Worm (Caenorhabditis elegans): Measurements from ENCODE around the gene T05A10.6.

DNA sequence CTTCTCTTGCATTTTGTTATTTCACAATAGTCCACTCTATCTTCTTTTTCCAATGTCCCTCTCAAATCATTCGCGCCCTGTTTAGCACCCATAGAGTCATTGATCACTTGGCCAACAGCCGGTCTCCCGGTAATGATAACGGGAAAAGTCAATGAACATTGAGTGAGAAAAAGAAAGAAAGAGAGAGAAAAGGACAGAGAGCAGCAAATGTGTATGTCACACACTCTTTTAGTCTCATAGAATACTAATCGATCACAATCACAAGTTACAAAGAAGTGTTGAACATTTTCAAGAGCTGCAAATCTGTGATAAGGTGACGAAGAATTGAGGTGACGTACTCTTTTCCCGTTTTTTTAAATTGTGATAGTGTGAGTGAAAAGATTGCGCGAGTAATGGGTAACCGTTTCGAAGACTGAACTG lies 22.4 kb downstream of the T05A10.6 start:
- TF ChIP-seq lin-39 (tag; optimal IDR thresholded peaks at IDR 0.05) (peak; percentile 65), tbx-2 (tag; optimal IDR thresholded peaks at IDR 0.05) (no peak), egl-27 (tag; optimal IDR thresholded peaks at IDR 0.05) (peak; percentile 75), jun-1 (tag; optimal IDR thresholded peaks at IDR 0.05) (peak; percentile 78), fos-1 (tag; optimal IDR thresholded peaks at IDR 0.05) (no peak), nhr-25 (tag; optimal IDR thresholded peaks at IDR 0.05) (peak; percentile 50), R02D3.7 (tag; optimal IDR thresholded peaks at IDR 0.05) (peak; percentile 40), ztf-11 (tag; optimal IDR thresholded peaks at IDR 0.05) (no peak), ama-1 (optimal IDR thresholded peaks at IDR 0.05) (no peak), pqm-1 (tag; optimal IDR thresholded peaks at IDR 0.05) (peak; percentile 92), nhr-237 (tag; optimal IDR thresholded peaks at IDR 0.05) (no peak), ceh-28 (tag; optimal IDR thresholded peaks at IDR 0.05) (peak; percentile 80), lin-15B (tag; optimal IDR thresholded peaks at IDR 0.05) (no peak), mdl-1 (tag; optimal IDR thresholded peaks at IDR 0.05) (no peak)
